Fruit fly (Drosophila melanogaster): Measurements from ENCODE around the gene CG31517.

- TF ChIP-seq Myc (optimal IDR thresholded peaks at IDR 0.05), result no peak
- TF ChIP-seq h (optimal IDR thresholded peaks at IDR 0.05), result no peak
- no peak for TF ChIP-seq ttk (optimal IDR thresholded peaks at IDR 0.05)
- TF ChIP-seq Sin3A (optimal IDR thresholded peaks at IDR 0.05), result no peak
- TF ChIP-seq psq (optimal IDR thresholded peaks at IDR 0.05), result no peak
Observed at dm6 chr3R:13964513-13964975, 16.3 kb downstream of the CG31517 start, which contains the start of gene Orc2.
